Worm (Caenorhabditis elegans) whole organism, L1 larva: ENCODE measurements around the gene asm-1.

ENCODE experiments used
- C16A3.4 ChIP-seq: fragments of 150-350 bp; optimal IDR thresholded peaks from 2 replicates; lab custom pipeline; 2014; ENCODE audit warnings: missing biosample characterization, missing genetic modification characterization
- C34B4.2 ChIP-seq: sonication (generic microtip); optimal IDR thresholded peaks from 2 replicates; lab custom pipeline; 2017; ENCODE audit warnings: mild to moderate bottlenecking, missing genetic modification characterization, missing compliant biosample characterization
- F16B12.6 ChIP-seq: fragments of 150-350 bp; optimal IDR thresholded peaks from 2 replicates; lab custom pipeline; 2014; ENCODE audit warnings: missing biosample characterization, missing genetic modification characterization
- Y116A8C.19 ChIP-seq: sonication (generic microtip); optimal IDR thresholded peaks from 2 replicates; lab custom pipeline; 2016; ENCODE audit warnings: missing compliant biosample characterization, missing genetic modification characterization, borderline replicate concordance
- aha-1 ChIP-seq: fragments of 150-350 bp; optimal IDR thresholded peaks from 2 replicates; lab custom pipeline; 2014; ENCODE audit warnings: missing biosample characterization, missing genetic modification characterization
- aly-2 ChIP-seq: fragments of 150-350 bp; optimal IDR thresholded peaks from 2 replicates; lab custom pipeline; 2014; ENCODE audit warnings: missing biosample characterization, missing genetic modification characterization
- ama-1 ChIP-seq: fragments of 150-350 bp; optimal IDR thresholded peaks from 2 replicates; lab custom pipeline; 2014
- ceh-63 ChIP-seq: fragments of 200-800 bp; sonication (Bioruptor generic); optimal IDR thresholded peaks from 2 replicates; lab custom pipeline; 2018; ENCODE audit warnings: mild to moderate bottlenecking, missing genetic modification characterization, missing compliant biosample characterization
- ceh-82 ChIP-seq, 3 experiments: fragments of 150-350 bp in 1 of 3; sonication (generic microtip) in 2 of 3; optimal IDR thresholded peaks; 2 replicates each; lab custom pipeline; 2014 to 2017; ENCODE audit warnings: missing biosample characterization in 3 of 3, missing genetic modification characterization in 3 of 3
- ceh-90 ChIP-seq: sonication (generic microtip); optimal IDR thresholded peaks from 2 replicates; lab custom pipeline; 2016; ENCODE audit warnings: missing genetic modification characterization, missing compliant biosample characterization
- ces-1 ChIP-seq: fragments of 150-350 bp; optimal IDR thresholded peaks from 2 replicates; lab custom pipeline; 2014; ENCODE audit warnings: missing biosample characterization, missing genetic modification reagents, missing genetic modification characterization
- dpl-1 ChIP-seq, 3 experiments: fragments of 150-350 bp in 2 of 3; sonication (generic microtip) in 1 of 3; optimal IDR thresholded peaks; 2 replicates each; lab custom pipeline; 2014 to 2017; ENCODE audit warnings: missing biosample characterization in 3 of 3, missing genetic modification characterization in 3 of 3, missing genetic modification reagents in 3 of 3
- dsc-1 ChIP-seq: sonication (generic microtip); optimal IDR thresholded peaks from 2 replicates; lab custom pipeline; 2016; ENCODE audit warnings: mild to moderate bottlenecking, missing genetic modification characterization, missing compliant biosample characterization
- efl-1 ChIP-seq, 4 experiments: fragments of 150-350 bp; optimal IDR thresholded peaks in 3 of 4; peaks in 1 of 4; 1 replicate in 1 of 4; 2 replicates in 3 of 4; lab custom pipeline; 2014; ENCODE audit warnings: missing biosample characterization in 2 of 4, missing genetic modification characterization in 2 of 4, missing genetic modification reagents in 2 of 4
- egl-27 ChIP-seq, 2 experiments: fragments of 150-350 bp in 1 of 2; sonication (generic microtip); optimal IDR thresholded peaks; 3 replicates each; lab custom pipeline; 2017 to 2018; ENCODE audit warnings: missing biosample characterization in 2 of 2, missing genetic modification characterization in 2 of 2, missing genetic modification reagents in 2 of 2
- elt-3 ChIP-seq, 6 experiments: fragments of 150-350 bp in 1 of 6; sonication (generic microtip); optimal IDR thresholded peaks; 2 replicates each; lab custom pipeline; 2017 to 2018; ENCODE audit warnings: missing biosample characterization in 6 of 6, missing genetic modification characterization in 6 of 6, inconsistent platforms in 1 of 6
- ets-5 ChIP-seq: fragments of 200-800 bp; sonication (Bioruptor generic); IDR thresholded peaks from 2 replicates; pipeline ENCODE4 v1.3.6; 2022; ENCODE audit warnings: missing genetic modification characterization, missing compliant biosample characterization
- fkh-10 ChIP-seq: sonication (generic microtip); optimal IDR thresholded peaks from 2 replicates; lab custom pipeline; 2017; ENCODE audit warnings: missing biosample characterization, missing genetic modification reagents, missing genetic modification characterization
- fkh-4 ChIP-seq: sonication (generic microtip); optimal IDR thresholded peaks from 2 replicates; lab custom pipeline; 2016; ENCODE audit warnings: missing compliant biosample characterization, missing genetic modification characterization, borderline replicate concordance
- fkh-8 ChIP-seq: sonication (generic microtip); optimal IDR thresholded peaks from 2 replicates; lab custom pipeline; 2016; ENCODE audit warnings: mild to moderate bottlenecking, missing genetic modification characterization, missing compliant biosample characterization
- grh-1 ChIP-seq: fragments of 200-800 bp; sonication (Bioruptor generic); IDR thresholded peaks from 2 replicates; pipeline ENCODE4 v1.3.6; 2022; ENCODE audit warnings: missing genetic modification reagents, missing genetic modification characterization, missing compliant biosample characterization
- irx-1 ChIP-seq: sonication (generic microtip); optimal IDR thresholded peaks from 2 replicates; lab custom pipeline; 2016; ENCODE audit warnings: missing genetic modification characterization, missing compliant biosample characterization
- isw-1 ChIP-seq: fragments of 200-800 bp; sonication (Bioruptor generic); IDR thresholded peaks from 2 replicates; pipeline ENCODE4 v1.3.6; 2022; ENCODE audit warnings: missing genetic modification characterization, missing compliant biosample characterization
- jun-1 ChIP-seq: fragments of 150-350 bp; optimal IDR thresholded peaks from 2 replicates; lab custom pipeline; 2014; ENCODE audit warnings: missing biosample characterization, missing genetic modification reagents, missing genetic modification characterization
- lin-13 ChIP-seq: fragments of 150-350 bp; optimal IDR thresholded peaks from 2 replicates; lab custom pipeline; 2014; ENCODE audit warnings: missing biosample characterization, missing genetic modification reagents, missing genetic modification characterization
- lin-14 ChIP-seq: fragments of 200-800 bp; sonication (Bioruptor generic); optimal IDR thresholded peaks from 2 replicates; lab custom pipeline; 2018; ENCODE audit warnings: mild to moderate bottlenecking, missing genetic modification characterization, moderate library complexity, missing compliant biosample characterization
- lin-35 ChIP-seq, 2 experiments: fragments of 150-350 bp; optimal IDR thresholded peaks; 2 replicates each; lab custom pipeline; 2014; ENCODE audit warnings: missing biosample characterization in 2 of 2, missing genetic modification characterization in 2 of 2, missing genetic modification reagents in 2 of 2
- lsy-2 ChIP-seq, 2 experiments: fragments of 150-350 bp; optimal IDR thresholded peaks; 2 replicates each; lab custom pipeline; 2014; ENCODE audit warnings: missing biosample characterization in 2 of 2, missing genetic modification characterization in 2 of 2
- mdl-1 ChIP-seq, 2 experiments: fragments of 150-350 bp; optimal IDR thresholded peaks; 2 replicates each; lab custom pipeline; 2014 to 2017; ENCODE audit warnings: missing biosample characterization in 2 of 2, missing genetic modification characterization in 2 of 2, inconsistent platforms in 1 of 2
- mef-2 ChIP-seq: fragments of 150-350 bp; optimal IDR thresholded peaks from 2 replicates; lab custom pipeline; 2014; ENCODE audit warnings: missing biosample characterization, missing genetic modification characterization
- mep-1 ChIP-seq: fragments of 150-350 bp; optimal IDR thresholded peaks from 2 replicates; lab custom pipeline; 2014; ENCODE audit warnings: missing biosample characterization, missing genetic modification characterization
- nhr-19 ChIP-seq: fragments of 200-800 bp; sonication (Bioruptor generic); conservative IDR thresholded peaks from 2 replicates; pipeline ENCODE4 v1.3.6; 2022; ENCODE audit warnings: missing genetic modification characterization, missing compliant biosample characterization
- nhr-20 ChIP-seq: sonication (generic microtip); optimal IDR thresholded peaks from 2 replicates; lab custom pipeline; 2016; ENCODE audit warnings: mild to moderate bottlenecking, missing genetic modification characterization, missing compliant biosample characterization
- nhr-47 ChIP-seq: sonication (generic microtip); optimal IDR thresholded peaks from 2 replicates; lab custom pipeline; 2016; ENCODE audit warnings: mild to moderate bottlenecking, missing genetic modification characterization, moderate library complexity, missing compliant biosample characterization
- nhr-71 ChIP-seq: sonication (generic microtip); optimal IDR thresholded peaks from 2 replicates; lab custom pipeline; 2016; ENCODE audit warnings: mild to moderate bottlenecking, missing genetic modification characterization, moderate library complexity, missing compliant biosample characterization
- nhr-85 ChIP-seq: sonication (generic microtip); peaks from one replicate; lab custom pipeline; 2016; ENCODE audit warnings: missing genetic modification characterization, inconsistent platforms, missing compliant biosample characterization
- nhr-90 ChIP-seq: sonication (generic microtip); optimal IDR thresholded peaks from 2 replicates; lab custom pipeline; 2016; ENCODE audit warnings: mild to moderate bottlenecking, missing genetic modification characterization, missing compliant biosample characterization; ENCODE audit not compliant: poor library complexity
- pag-3 ChIP-seq: sonication (generic microtip); optimal IDR thresholded peaks from 2 replicates; lab custom pipeline; 2017; ENCODE audit warnings: missing genetic modification characterization, mild to moderate bottlenecking, missing compliant biosample characterization, antibody characterized with exemption, borderline replicate concordance; ENCODE audit not compliant: insufficient read depth
- pax-3 ChIP-seq: fragments of 200-800 bp; sonication (Bioruptor generic); optimal IDR thresholded peaks from 2 replicates; lab custom pipeline; 2018; ENCODE audit warnings: mild to moderate bottlenecking, missing genetic modification characterization, moderate library complexity, missing compliant biosample characterization
- rnt-1 ChIP-seq: sonication (generic microtip); optimal IDR thresholded peaks from 2 replicates; lab custom pipeline; 2016; ENCODE audit warnings: mild to moderate bottlenecking, missing genetic modification characterization, moderate library complexity, missing compliant biosample characterization
- snpc-4 ChIP-seq: fragments of 150-350 bp; optimal IDR thresholded peaks from 2 replicates; lab custom pipeline; 2014; ENCODE audit warnings: missing biosample characterization, missing genetic modification characterization
- snu-23 ChIP-seq: sonication (generic microtip); optimal IDR thresholded peaks from 2 replicates; lab custom pipeline; 2016; ENCODE audit warnings: missing genetic modification characterization, missing compliant biosample characterization
- sox-4 ChIP-seq: sonication (generic microtip); optimal IDR thresholded peaks from 2 replicates; lab custom pipeline; 2016; ENCODE audit warnings: missing genetic modification characterization, missing compliant biosample characterization
- sptf-1 ChIP-seq: fragments of 150-350 bp; optimal IDR thresholded peaks from 2 replicates; lab custom pipeline; 2014; ENCODE audit warnings: missing biosample characterization, missing genetic modification characterization
- sup-37 ChIP-seq: fragments of 200-800 bp; sonication (Bioruptor generic); optimal IDR thresholded peaks from 2 replicates; lab custom pipeline; 2018; ENCODE audit warnings: mild to moderate bottlenecking, missing genetic modification characterization, missing compliant biosample characterization
- swsn-7 ChIP-seq: sonication (generic microtip); optimal IDR thresholded peaks from 2 replicates; lab custom pipeline; 2016; ENCODE audit warnings: missing genetic modification characterization, missing compliant biosample characterization
- tbx-2 ChIP-seq: sonication (generic microtip); optimal IDR thresholded peaks from 2 replicates; lab custom pipeline; 2016; ENCODE audit warnings: missing genetic modification characterization, missing compliant biosample characterization
- unc-130 ChIP-seq: fragments of 150-350 bp; optimal IDR thresholded peaks from 2 replicates; lab custom pipeline; 2017; ENCODE audit warnings: missing biosample characterization, missing genetic modification characterization, inconsistent platforms
- unc-30 ChIP-seq: sonication (generic microtip); optimal IDR thresholded peaks from 2 replicates; lab custom pipeline; 2017; ENCODE audit warnings: missing biosample characterization, missing genetic modification characterization
- xbp-1 ChIP-seq: sonication (generic microtip); optimal IDR thresholded peaks from 2 replicates; lab custom pipeline; 2016; ENCODE audit warnings: missing genetic modification characterization, missing compliant biosample characterization
- zag-1 ChIP-seq: fragments of 150-350 bp; optimal IDR thresholded peaks from 2 replicates; lab custom pipeline; 2014; ENCODE audit warnings: missing biosample characterization, missing genetic modification characterization
- ztf-4 ChIP-seq: fragments of 150-350 bp; optimal IDR thresholded peaks from 2 replicates; lab custom pipeline; 2014; ENCODE audit warnings: missing biosample characterization, missing genetic modification characterization

Gene asm-1

ce11 chrII:6891176-6891575, 18.7 kb upstream of the asm-1 start:
- no peak for TF ChIP-seq C34B4.2 (tag; lab: Kevin White, UChicago)
- peak; percentile 43 for TF ChIP-seq ztf-4
- peak in 1 of 2 experiments; percentile 95 for TF ChIP-seq mdl-1 (tag; optimal IDR thresholded peaks at IDR 0.05; lab: Kevin White, UChicago)
- TF ChIP-seq jun-1 (tag; lab: Kevin White, UChicago), result peak; percentile 60
- no peak for TF ChIP-seq ceh-82 (tag; optimal IDR thresholded peaks at IDR 0.05; lab: Kevin White, UChicago)
- peak; percentile 40 for TF ChIP-seq rnt-1 (tag; lab: Kevin White, UChicago)
- peak; percentile 14 for TF ChIP-seq xbp-1 (tag; lab: Kevin White, UChicago)
- no peak for TF ChIP-seq sup-37 (GFP tag; lab: Kevin White, UChicago)
- TF ChIP-seq pax-3 (tag; lab: Kevin White, UChicago), result no peak
- TF ChIP-seq irx-1 (tag; lab: Kevin White, UChicago), result peak; percentile 5
- peak; percentile 8 for TF ChIP-seq fkh-8 (tag; lab: Kevin White, UChicago)
- TF ChIP-seq lin-13, result peak; percentile 31
- TF ChIP-seq nhr-85 (tag; lab: Kevin White, UChicago), result peak; percentile 87
- TF ChIP-seq nhr-71 (tag; lab: Kevin White, UChicago), result peak; percentile 78
- peak; percentile 29 for TF ChIP-seq nhr-47
- TF ChIP-seq C16A3.4, result peak; percentile 70
- TF ChIP-seq fkh-4 (tag; lab: Kevin White, UChicago), result no peak
- TF ChIP-seq mef-2 (tag; lab: Kevin White, UChicago), result no peak
- 0 out of 2 replicates have a peak, but pooled peaks have one; percentile 1 for TF ChIP-seq isw-1 (GFP tag; lab: Robert Waterston, UW)
- TF ChIP-seq pag-3, result no peak
- TF ChIP-seq fkh-10 (GFP tag; lab: Kevin White, UChicago), result no peak
- TF ChIP-seq snpc-4 (tag; lab: Kevin White, UChicago), result peak; percentile 7
- no peak for TF ChIP-seq Y116A8C.19 (tag; lab: Kevin White, UChicago)
- 0 out of 2 replicates have a peak, but pooled peaks have one; percentile 9 for TF ChIP-seq grh-1 (GFP tag; lab: Robert Waterston, UW)
- TF ChIP-seq ama-1, result peak; percentile 49
- no peak for TF ChIP-seq mep-1
- TF ChIP-seq sptf-1, result no peak
- TF ChIP-seq lsy-2 (tag; optimal IDR thresholded peaks at IDR 0.05; lab: Kevin White, UChicago), result peak; percentile 50 to 65
- TF ChIP-seq sox-4, result no peak
- TF ChIP-seq nhr-19, result peak; percentile 96
- TF ChIP-seq F16B12.6 (tag; lab: Kevin White, UChicago), result no peak
- no peak for TF ChIP-seq ceh-90 (tag; lab: Kevin White, UChicago)
- TF ChIP-seq tbx-2 (tag; lab: Kevin White, UChicago), result peak; percentile 48
- no peak for TF ChIP-seq ces-1
- peak; percentile 14 to 22 for TF ChIP-seq efl-1 (optimal IDR thresholded peaks at IDR 0.05; lab: Kevin White, UChicago)
- peak in 1 of 2 experiments; percentile 94 for TF ChIP-seq efl-1 (GFP tag; optimal IDR thresholded peaks at IDR 0.05 in 1 of 2; lab: Kevin White, UChicago)
- TF ChIP-seq zag-1, result no peak
- TF ChIP-seq aha-1 (tag; lab: Kevin White, UChicago), result no peak
- TF ChIP-seq nhr-20 (tag; lab: Kevin White, UChicago), result peak; percentile 81
- TF ChIP-seq swsn-7 (tag; lab: Kevin White, UChicago), result peak; percentile 60
- TF ChIP-seq ets-5 (GFP tag; lab: Robert Waterston, UW), result no peak
- peak; percentile 33 to 77 for TF ChIP-seq lin-35 (GFP tag; optimal IDR thresholded peaks at IDR 0.05; lab: Kevin White, UChicago)
- TF ChIP-seq unc-130 (tag; lab: Kevin White, UChicago), result peak; percentile 83
- no peak for TF ChIP-seq unc-30 (tag; lab: Kevin White, UChicago)
- peak; percentile 88 for TF ChIP-seq lin-14 (GFP tag; lab: Kevin White, UChicago)
- peak in 1 of 6 experiments; percentile 21 for TF ChIP-seq elt-3 (tag; optimal IDR thresholded peaks at IDR 0.05; lab: Kevin White, UChicago)
- TF ChIP-seq nhr-90 (tag; lab: Kevin White, UChicago), result peak; percentile 4
- TF ChIP-seq aly-2, result no peak
- TF ChIP-seq egl-27 (tag; optimal IDR thresholded peaks at IDR 0.05; lab: Kevin White, UChicago), result peak in 1 of 2 experiments; percentile 39
- TF ChIP-seq ceh-63, result no peak
- peak; percentile 7 for TF ChIP-seq dsc-1 (tag; lab: Kevin White, UChicago)
- TF ChIP-seq snu-23 (GFP tag; lab: Kevin White, UChicago), result peak; percentile 83
- TF ChIP-seq dpl-1 (GFP tag; optimal IDR thresholded peaks at IDR 0.05; lab: Kevin White, UChicago), result peak in 2 of 3 experiments; percentile 15 to 38
